Worm (Caenorhabditis elegans): ENCODE data around the gene F59D12.5.
A peak's percentile ranks its signal among the peaks of the same experiment; 100 is the strongest.

The F59D12.5 gene

ce11 chrX:15598661-15599384 lies 48.3 kb downstream of the F59D12.5 start:
- TF ChIP-seq elt-2 (tag; optimal IDR thresholded peaks at IDR 0.05) (peak; percentile 75), elt-4 (tag; optimal IDR thresholded peaks at IDR 0.05) (no peak)

- TF ChIP-seq nhr-11 (tag; optimal IDR thresholded peaks at IDR 0.05) (no peak), K09A11.1 (tag; optimal IDR thresholded peaks at IDR 0.05; ENCODE audit: insufficient read depth) (no peak), sdc-2 (tag; optimal IDR thresholded peaks at IDR 0.05) (no peak), ceh-24 (tag; optimal IDR thresholded peaks at IDR 0.05) (no peak), ceh-45 (GFP tag; IDR thresholded peaks at IDR 0.05) (no peak), hlh-8 (tag; optimal IDR thresholded peaks at IDR 0.05) (no peak), T23F11.4 (GFP tag; optimal IDR thresholded peaks at IDR 0.05) (no peak), dve-1 (tag; optimal IDR thresholded peaks at IDR 0.05) (no peak), ref-2 (tag; optimal IDR thresholded peaks at IDR 0.05) (no peak), pat-9 (tag; optimal IDR thresholded peaks at IDR 0.05) (no peak), ceh-30 (tag; optimal IDR thresholded peaks at IDR 0.05) (no peak), fkh-10 (GFP tag; optimal IDR thresholded peaks at IDR 0.05) (no peak), ceh-19 (GFP tag; optimal IDR thresholded peaks at IDR 0.05) (no peak)
Observed at ce11 chrX:15597077-15597476, 50.1 kb downstream of the F59D12.5 start, which contains the start of gene K09A9.8. TSS of gene K09A9.8 (minus strand) at chrX:15597177.

Data from whole organism, late embryonic.